Fruit fly (Drosophila melanogaster) whole organism, embryonic: ENCODE results near the gene osk.

Experiments used
- BtbVII ChIP-seq: fragments of 200-800 bp; sonication (Bioruptor generic); optimal IDR thresholded peaks from 3 replicates; lab custom pipeline; 2017; ENCODE audit warnings: missing biosample characterization, mild to moderate bottlenecking, missing genetic modification characterization
- CG11398 ChIP-seq: fragments of 200-800 bp; sonication (Bioruptor generic); optimal IDR thresholded peaks from 2 replicates; lab custom pipeline; 2016; ENCODE audit warnings: missing biosample characterization, missing genetic modification characterization
- CG12071 ChIP-seq: fragments of 200-800 bp; sonication (Bioruptor generic); optimal IDR thresholded peaks from 3 replicates; lab custom pipeline; 2018; ENCODE audit warnings: missing biosample characterization, mild to moderate bottlenecking, missing genetic modification characterization
- CG12104 ChIP-seq: fragments of 200-800 bp; sonication (Bioruptor generic); optimal IDR thresholded peaks from 3 replicates; lab custom pipeline; 2016; ENCODE audit warnings: missing biosample characterization, missing genetic modification characterization
- CG12219 ChIP-seq: fragments of 200-800 bp; sonication (Bioruptor generic); optimal IDR thresholded peaks from 3 replicates; lab custom pipeline; 2018; ENCODE audit warnings: missing biosample characterization, mild to moderate bottlenecking, missing genetic modification characterization
- CG12236 ChIP-seq: fragments of 200-800 bp; sonication (Bioruptor generic); optimal IDR thresholded peaks from 2 replicates; lab custom pipeline; 2016; ENCODE audit warnings: missing biosample characterization, missing genetic modification characterization
- CG1233 ChIP-seq: fragments of 200-800 bp; sonication (Bioruptor generic); optimal IDR thresholded peaks from 4 replicates; lab custom pipeline; 2018; ENCODE audit warnings: missing biosample characterization, mild to moderate bottlenecking, missing genetic modification characterization
- CG13424 ChIP-seq: fragments of 200-800 bp; sonication (Bioruptor generic); optimal IDR thresholded peaks from 2 replicates; lab custom pipeline; 2019; ENCODE audit warnings: missing biosample characterization, mild to moderate bottlenecking, missing genetic modification characterization, moderate library complexity
- CG13894 ChIP-seq: fragments of 200-800 bp; sonication (Bioruptor generic); optimal IDR thresholded peaks from 3 replicates; lab custom pipeline; 2018; ENCODE audit warnings: missing biosample characterization, mild to moderate bottlenecking, missing genetic modification characterization, moderate library complexity
- CG14965 ChIP-seq: fragments of 200-800 bp; sonication (Bioruptor generic); optimal IDR thresholded peaks from 2 replicates; lab custom pipeline; 2016; ENCODE audit warnings: missing biosample characterization, missing genetic modification characterization, borderline replicate concordance
- CG16863 ChIP-seq: fragments of 200-800 bp; sonication (Bioruptor generic); optimal IDR thresholded peaks from 3 replicates; lab custom pipeline; 2016; ENCODE audit warnings: missing biosample characterization, missing genetic modification characterization
- CG18599 ChIP-seq: fragments of 200-800 bp; sonication (Bioruptor generic); optimal IDR thresholded peaks from 3 replicates; lab custom pipeline; 2017; ENCODE audit warnings: missing biosample characterization, missing genetic modification characterization, mild to moderate bottlenecking, moderate library complexity, missing genetic modification reagents
- CG2116 ChIP-seq: fragments of 200-800 bp; sonication (Bioruptor generic); optimal IDR thresholded peaks from 3 replicates; lab custom pipeline; 2018; ENCODE audit warnings: missing biosample characterization, mild to moderate bottlenecking, missing genetic modification characterization
- CG31365 ChIP-seq: fragments of 200-800 bp; sonication (Bioruptor generic); optimal IDR thresholded peaks from 2 replicates; lab custom pipeline; 2018; ENCODE audit warnings: missing biosample characterization, mild to moderate bottlenecking, missing genetic modification characterization
- CG33557 ChIP-seq: fragments of 200-800 bp; sonication (Bioruptor generic); optimal IDR thresholded peaks from 2 replicates; lab custom pipeline; 2019; ENCODE audit warnings: missing biosample characterization, mild to moderate bottlenecking, missing genetic modification characterization, moderate library complexity
- CG3847 ChIP-seq: fragments of 200-800 bp; sonication (Bioruptor generic); IDR thresholded peaks from 2 replicates; pipeline ENCODE4 v1.3.6; 2022; ENCODE audit warnings: missing biosample characterization, missing genetic modification characterization
- CG3995 ChIP-seq: fragments of 200-800 bp; sonication (Bioruptor generic); optimal IDR thresholded peaks from 3 replicates; lab custom pipeline; 2016; ENCODE audit warnings: missing biosample characterization, missing genetic modification characterization
- CG5953 ChIP-seq: fragments of 200-800 bp; sonication (Bioruptor generic); IDR thresholded peaks from 2 replicates; pipeline ENCODE4 v1.3.6; 2022; ENCODE audit warnings: missing biosample characterization, missing genetic modification characterization
- CG6765 ChIP-seq: fragments of 200-800 bp; sonication (Bioruptor generic); optimal IDR thresholded peaks from 3 replicates; lab custom pipeline; 2017; ENCODE audit warnings: missing biosample characterization, mild to moderate bottlenecking, missing genetic modification characterization
- CG7786 ChIP-seq: fragments of 200-800 bp; sonication (Bioruptor generic); optimal IDR thresholded peaks from 2 replicates; lab custom pipeline; 2016; ENCODE audit warnings: missing biosample characterization, missing genetic modification characterization
- CG8089 ChIP-seq: fragments of 200-800 bp; sonication (Bioruptor generic); optimal IDR thresholded peaks from 3 replicates; lab custom pipeline; 2016; ENCODE audit warnings: missing biosample characterization, missing genetic modification characterization
- CG8944 ChIP-seq: fragments of 200-800 bp; sonication (Bioruptor generic); optimal IDR thresholded peaks from 3 replicates; lab custom pipeline; 2016; ENCODE audit warnings: missing biosample characterization, missing genetic modification characterization
- D19B ChIP-seq: fragments of 200-800 bp; sonication (Bioruptor generic); optimal IDR thresholded peaks from 2 replicates; lab custom pipeline; 2017; ENCODE audit warnings: missing biosample characterization, mild to moderate bottlenecking, missing genetic modification characterization
- Dref ChIP-seq: fragments of 200-800 bp; sonication (Bioruptor generic); IDR thresholded peaks from 2 replicates; pipeline ENCODE4 v1.3.6; 2022; ENCODE audit warnings: missing biosample characterization, missing genetic modification characterization
- Eip74EF ChIP-seq, 2 experiments: fragments of 200-800 bp in 1 of 2; fragments of >200 bp in 1 of 2; sonication (Bioruptor generic) in 1 of 2; optimal IDR thresholded peaks; 2 replicates each; lab custom pipeline; 2017 to 2019; ENCODE audit warnings: missing biosample characterization in 2 of 2, missing genetic modification characterization in 2 of 2, mild to moderate bottlenecking in 1 of 2, moderate library complexity in 1 of 2
- Ets65A ChIP-seq: fragments of 200-800 bp; sonication (Bioruptor generic); peaks from one replicate; lab custom pipeline; 2016; ENCODE audit warnings: missing biosample characterization, missing genetic modification characterization
- Ets97D ChIP-seq: fragments of 200-800 bp; sonication (Bioruptor generic); optimal IDR thresholded peaks from 3 replicates; lab custom pipeline; 2016; ENCODE audit warnings: missing biosample characterization, missing genetic modification characterization
- Hsf ChIP-seq: fragments of 200-800 bp; sonication (Bioruptor generic); optimal IDR thresholded peaks from 3 replicates; lab custom pipeline; 2016; ENCODE audit warnings: missing biosample characterization, missing genetic modification characterization
- Jarid2 ChIP-seq: fragments of 200-800 bp; sonication (Bioruptor generic); optimal IDR thresholded peaks from 3 replicates; lab custom pipeline; 2017; ENCODE audit warnings: mild to moderate bottlenecking, missing biosample characterization, missing genetic modification reagents, missing genetic modification characterization
- Max ChIP-seq: fragments of 200-800 bp; sonication (Bioruptor generic); optimal IDR thresholded peaks from 2 replicates; lab custom pipeline; 2016; ENCODE audit warnings: missing biosample characterization, mild to moderate bottlenecking, missing genetic modification characterization
- NC2α ChIP-seq: fragments of 200-800 bp; sonication (Bioruptor generic); optimal IDR thresholded peaks from 2 replicates; lab custom pipeline; 2016; ENCODE audit warnings: missing biosample characterization, missing genetic modification characterization
- NFAT ChIP-seq: fragments of 200-800 bp; sonication (Bioruptor generic); IDR thresholded peaks from 2 replicates; pipeline ENCODE4 v1.3.6; 2022; ENCODE audit warnings: missing biosample characterization, missing genetic modification characterization
- NK7.1 ChIP-seq: fragments of 200-800 bp; sonication (Bioruptor generic); optimal IDR thresholded peaks from 3 replicates; lab custom pipeline; 2016; ENCODE audit warnings: missing biosample characterization, missing genetic modification characterization
- Sry-β ChIP-seq: fragments of 200-800 bp; sonication (Bioruptor generic); optimal IDR thresholded peaks from 2 replicates; lab custom pipeline; 2018; ENCODE audit warnings: missing biosample characterization, mild to moderate bottlenecking, missing genetic modification characterization, moderate library complexity
- Ssrp ChIP-seq: fragments of 200-800 bp; sonication (Bioruptor generic); optimal IDR thresholded peaks from 2 replicates; lab custom pipeline; 2018; ENCODE audit warnings: missing biosample characterization, mild to moderate bottlenecking, missing genetic modification characterization, moderate library complexity
- aop ChIP-seq: fragments of 200-800 bp; sonication (Bioruptor generic); IDR thresholded peaks from 2 replicates; pipeline ENCODE4 v1.3.6; 2022; ENCODE audit warnings: missing biosample characterization, missing genetic modification characterization
- bbx ChIP-seq: fragments of 200-800 bp; sonication (Bioruptor generic); IDR thresholded peaks from 2 replicates; pipeline ENCODE4 v1.3.6; 2022; ENCODE audit warnings: missing biosample characterization, missing genetic modification characterization; ENCODE audit not compliant: partially characterized antibody
- crc ChIP-seq: fragments of 200-800 bp; sonication (Bioruptor generic); optimal IDR thresholded peaks from 2 replicates; lab custom pipeline; 2016; ENCODE audit warnings: missing biosample characterization, missing genetic modification characterization
- dmrt99B ChIP-seq: fragments of 200-800 bp; sonication (Bioruptor generic); optimal IDR thresholded peaks from 2 replicates; lab custom pipeline; 2018; ENCODE audit warnings: missing biosample characterization, mild to moderate bottlenecking, missing genetic modification characterization, moderate library complexity
- esg ChIP-seq: fragments of 200-800 bp; sonication (Bioruptor generic); conservative IDR thresholded peaks from 2 replicates; pipeline ENCODE4 v1.3.6; 2022; ENCODE audit warnings: missing biosample characterization, missing genetic modification characterization
- fd96Cb ChIP-seq: fragments of 200-800 bp; sonication (Bioruptor generic); optimal IDR thresholded peaks from 2 replicates; lab custom pipeline; 2018; ENCODE audit warnings: missing biosample characterization, mild to moderate bottlenecking, missing genetic modification characterization, moderate library complexity
- fu2 ChIP-seq: fragments of 200-800 bp; sonication (Bioruptor generic); optimal IDR thresholded peaks from 2 replicates; lab custom pipeline; 2016; ENCODE audit warnings: missing biosample characterization, missing genetic modification characterization
- gro ChIP-seq: fragments of 200-800 bp; sonication (Bioruptor generic); optimal IDR thresholded peaks from 2 replicates; lab custom pipeline; 2016; ENCODE audit warnings: missing biosample characterization, missing genetic modification characterization
- pzg ChIP-seq: fragments of 200-800 bp; sonication (Bioruptor generic); optimal IDR thresholded peaks from 3 replicates; lab custom pipeline; 2018; ENCODE audit warnings: missing biosample characterization, mild to moderate bottlenecking, missing genetic modification characterization, moderate library complexity
- seq ChIP-seq: fragments of 200-800 bp; sonication (Bioruptor generic); IDR thresholded peaks from 2 replicates; pipeline ENCODE4 v1.3.6; 2022; ENCODE audit warnings: missing biosample characterization, missing genetic modification characterization
- slbo ChIP-seq: fragments of 200-800 bp; sonication (Bioruptor generic); IDR thresholded peaks from 2 replicates; pipeline ENCODE4 v1.3.6; 2022; ENCODE audit warnings: missing biosample characterization, missing genetic modification characterization
- sna ChIP-seq: fragments of 200-800 bp; sonication (Bioruptor generic); IDR thresholded peaks from 2 replicates; pipeline ENCODE4 v1.3.6; 2022; ENCODE audit warnings: missing biosample characterization, missing genetic modification characterization; ENCODE audit not compliant: partially characterized antibody
- sug ChIP-seq: fragments of 200-800 bp; optimal IDR thresholded peaks from 2 replicates; lab custom pipeline; 2019; ENCODE audit warnings: missing biosample characterization, mild to moderate bottlenecking, missing genetic modification characterization, moderate library complexity
- tap ChIP-seq: fragments of 200-800 bp; optimal IDR thresholded peaks from 3 replicates; lab custom pipeline; 2019; ENCODE audit warnings: missing biosample characterization, mild to moderate bottlenecking, missing genetic modification characterization, moderate library complexity

The osk gene

DNA sequence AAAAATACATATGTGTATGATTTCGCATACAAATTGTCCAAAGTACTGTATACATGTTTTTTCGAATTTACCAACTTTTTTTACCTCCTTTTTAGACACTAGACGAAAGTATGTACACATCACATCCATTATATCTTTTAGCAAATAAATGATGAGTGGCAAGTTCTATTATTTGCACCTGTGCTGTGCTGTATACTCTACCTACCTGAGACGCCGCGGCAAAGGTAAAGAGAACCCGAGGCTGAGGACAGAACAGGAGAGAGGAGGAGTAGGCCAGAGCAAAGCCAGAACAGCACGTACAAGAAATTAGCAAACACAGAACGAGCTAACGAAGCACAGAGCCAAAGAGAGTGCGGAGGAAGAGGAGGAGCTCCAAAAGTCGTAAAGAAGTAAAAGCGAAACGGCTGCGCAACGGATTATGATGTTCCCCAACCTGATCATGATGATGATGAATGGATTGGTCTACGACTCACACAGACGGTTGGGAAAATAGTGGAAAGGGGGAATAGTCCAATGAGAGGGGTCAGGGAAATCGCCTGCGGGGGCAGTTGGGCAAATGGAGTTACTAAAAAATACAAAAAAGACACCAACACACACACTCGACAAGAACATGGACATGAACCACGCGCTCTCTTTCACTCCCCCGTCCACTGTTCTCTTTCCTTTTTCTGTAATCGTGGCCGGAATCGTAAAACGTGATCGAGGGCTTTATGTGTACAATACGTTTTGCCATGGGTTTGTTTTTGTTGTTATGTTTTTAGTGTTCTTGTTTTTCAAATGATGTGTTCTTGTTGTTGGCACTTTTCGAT, 6.9 kb upstream of the osk start (continued):
- TF ChIP-seq NK7.1 (no peak), BtbVII (GFP tag; lab: Kevin White, UChicago) (peak; percentile 42), NFAT (no peak), CG6765 (GFP tag; lab: Kevin White, UChicago) (no peak), CG12236 (GFP tag; lab: Kevin White, UChicago) (peak; percentile 78), CG12104 (peak; percentile 28), gro (GFP tag; lab: Kevin White, UChicago) (no peak), CG2116 (GFP tag; lab: Kevin White, UChicago) (peak; percentile 0), CG3847 (GFP tag; lab: Robert Waterston, UW) (peak; percentile 54), CG3995 (GFP tag; lab: Kevin White, UChicago) (no peak), CG7786 (GFP tag; lab: Kevin White, UChicago) (peak; percentile 68), Eip74EF (GFP tag; optimal IDR thresholded peaks at IDR 0.05; lab: Kevin White, UChicago) (peak in 1 of 2 experiments; percentile 55), bbx (no peak), CG8089 (GFP tag; lab: Kevin White, UChicago) (peak; percentile 47), Dref (GFP tag; lab: Robert Waterston, UW) (no peak), CG31365 (tag; lab: Kevin White, UChicago) (peak; percentile 46), slbo (peak; percentile 56), CG12219 (GFP tag; lab: Kevin White, UChicago) (peak; percentile 73), Hsf (GFP tag; lab: Kevin White, UChicago) (peak; percentile 72), sna (GFP tag; lab: Robert Waterston, UW) (no peak), CG13424 (tag; lab: Kevin White, UChicago) (peak; percentile 73), CG18599 (GFP tag; lab: Kevin White, UChicago) (peak; percentile 67), CG5953 (no peak), Max (GFP tag; lab: Kevin White, UChicago) (peak; percentile 73), fu2 (no peak), crc (GFP tag; lab: Kevin White, UChicago) (peak; percentile 47), dmrt99B (tag; lab: Kevin White, UChicago) (peak; percentile 85), Ets97D (peak; percentile 17), CG16863 (GFP tag; lab: Kevin White, UChicago) (peak; percentile 63), pzg (no peak), fd96Cb (tag; lab: Kevin White, UChicago) (peak; percentile 85), D19B (GFP tag; lab: Kevin White, UChicago) (peak; percentile 84), CG14965 (GFP tag; lab: Kevin White, UChicago) (no peak), NC2α (GFP tag; lab: Kevin White, UChicago) (peak; percentile 35), seq (GFP tag; lab: Robert Waterston, UW) (peak; percentile 28; the same call in 1 of the 2 replicates), aop (0 out of 2 replicates have a peak, but pooled peaks have one; percentile 47), sug (tag; lab: Kevin White, UChicago) (peak; percentile 9), Sry-β (GFP tag; lab: Kevin White, UChicago) (peak; percentile 41), Jarid2 (peak; percentile 41), tap (tag; lab: Kevin White, UChicago) (peak; percentile 88), CG8944 (GFP tag; lab: Kevin White, UChicago) (peak; percentile 31), CG33557 (GFP tag; lab: Kevin White, UChicago) (peak; percentile 88), Ssrp (tag; lab: Kevin White, UChicago) (peak; percentile 73), CG1233 (GFP tag; lab: Kevin White, UChicago) (peak; percentile 91), CG13894 (no peak), CG12071 (GFP tag; lab: Kevin White, UChicago) (peak; percentile 53), Ets65A (GFP tag; lab: Kevin White, UChicago) (peak; percentile 83), CG11398 (GFP tag; lab: Kevin White, UChicago) (peak; percentile 59), esg (peak; percentile 38; the same call in 1 of the 2 replicates)
